Fruit fly (Drosophila melanogaster) whole organism, prepupa: Measurements from ENCODE around the gene hry.

ENCODE experiments used
- Blimp-1 ChIP-seq: fragments of 200-800 bp; sonication (Bioruptor generic); optimal IDR thresholded peaks from 3 replicates; lab custom pipeline; 2017; ENCODE audit warnings: missing biosample characterization, missing genetic modification characterization, mild to moderate bottlenecking, moderate library complexity, missing genetic modification reagents
- CG10631 ChIP-seq: fragments of 200-800 bp; sonication (Bioruptor generic); optimal IDR thresholded peaks from 2 replicates; lab custom pipeline; 2016; ENCODE audit warnings: missing biosample characterization, missing genetic modification characterization
- CG10669 ChIP-seq: fragments of 200-800 bp; sonication (Bioruptor generic); optimal IDR thresholded peaks from 3 replicates; lab custom pipeline; 2018; ENCODE audit warnings: missing biosample characterization, mild to moderate bottlenecking, missing genetic modification characterization, moderate library complexity
- CG11762 ChIP-seq: fragments of 200-800 bp; sonication (Bioruptor generic); optimal IDR thresholded peaks from 3 replicates; lab custom pipeline; 2016; ENCODE audit warnings: missing biosample characterization, missing genetic modification characterization; ENCODE audit not compliant: insufficient read depth
- CG11902 ChIP-seq: fragments of 200-800 bp; sonication (Bioruptor generic); optimal IDR thresholded peaks from 3 replicates; lab custom pipeline; 2016; ENCODE audit warnings: missing biosample characterization, missing genetic modification characterization
- CG15336 ChIP-seq: fragments of 200-800 bp; sonication (Bioruptor generic); IDR thresholded peaks from 2 replicates; pipeline ENCODE4 v1.3.6; 2022; ENCODE audit warnings: missing biosample characterization, missing genetic modification characterization
- CG1621 ChIP-seq: fragments of 200-800 bp; sonication (Bioruptor generic); optimal IDR thresholded peaks from 3 replicates; lab custom pipeline; 2018; ENCODE audit warnings: missing biosample characterization, mild to moderate bottlenecking, missing genetic modification characterization
- CG16779 ChIP-seq: fragments of 200-800 bp; sonication (Bioruptor generic); optimal IDR thresholded peaks from 3 replicates; lab custom pipeline; 2017; ENCODE audit warnings: missing biosample characterization, mild to moderate bottlenecking, missing genetic modification characterization
- CG3032 ChIP-seq: fragments of 200-800 bp; optimal IDR thresholded peaks from 2 replicates; lab custom pipeline; 2019; ENCODE audit warnings: missing biosample characterization, mild to moderate bottlenecking, missing genetic modification characterization, moderate library complexity
- CG31627 ChIP-seq: fragments of 200-800 bp; sonication (Bioruptor generic); optimal IDR thresholded peaks from 3 replicates; lab custom pipeline; 2016; ENCODE audit warnings: missing biosample characterization, missing genetic modification characterization
- CG34406 ChIP-seq: fragments of 200-800 bp; sonication (Bioruptor generic); optimal IDR thresholded peaks from 3 replicates; lab custom pipeline; 2016; ENCODE audit warnings: missing biosample characterization, missing genetic modification characterization
- CG3919 ChIP-seq: fragments of 200-800 bp; sonication (Bioruptor generic); optimal IDR thresholded peaks from 3 replicates; lab custom pipeline; 2016; ENCODE audit warnings: missing biosample characterization, missing genetic modification characterization
- CG4318 ChIP-seq: fragments of 200-800 bp; sonication (Bioruptor generic); optimal IDR thresholded peaks from 3 replicates; lab custom pipeline; 2017; ENCODE audit warnings: missing biosample characterization, mild to moderate bottlenecking, missing genetic modification characterization
- CG6163 ChIP-seq: fragments of 200-800 bp; sonication (Bioruptor generic); IDR thresholded peaks from 3 replicates; pipeline ENCODE4 v1.3.6; 2022; ENCODE audit warnings: missing biosample characterization, missing genetic modification characterization
- CG6276 ChIP-seq: fragments of 200-800 bp; sonication (Bioruptor generic); optimal IDR thresholded peaks from 2 replicates; lab custom pipeline; 2017; ENCODE audit warnings: missing biosample characterization, mild to moderate bottlenecking, missing genetic modification characterization
- CG6792 ChIP-seq: fragments of 200-800 bp; sonication (Bioruptor generic); optimal IDR thresholded peaks from 3 replicates; lab custom pipeline; 2016; ENCODE audit warnings: missing biosample characterization, missing genetic modification characterization
- CG6808 ChIP-seq: fragments of 200-800 bp; sonication (Bioruptor generic); optimal IDR thresholded peaks from 3 replicates; lab custom pipeline; 2017; ENCODE audit warnings: missing biosample characterization, missing genetic modification characterization, mild to moderate bottlenecking, moderate library complexity, missing genetic modification reagents
- CG6854 ChIP-seq: fragments of 200-800 bp; sonication (Bioruptor generic); optimal IDR thresholded peaks from 2 replicates; lab custom pipeline; 2017; ENCODE audit warnings: missing biosample characterization, mild to moderate bottlenecking, missing genetic modification characterization
- CG7368 ChIP-seq: fragments of 200-800 bp; sonication (Bioruptor generic); optimal IDR thresholded peaks from 3 replicates; lab custom pipeline; 2016; ENCODE audit warnings: missing biosample characterization, missing genetic modification characterization
- CG8119 ChIP-seq: fragments of 200-800 bp; sonication (Bioruptor generic); IDR thresholded peaks from 3 replicates; pipeline ENCODE4 v1.3.6; 2022; ENCODE audit warnings: missing biosample characterization, missing genetic modification characterization
- CG8319 ChIP-seq: fragments of 200-800 bp; sonication (Bioruptor generic); optimal IDR thresholded peaks from 3 replicates; lab custom pipeline; 2016; ENCODE audit warnings: missing biosample characterization, missing genetic modification characterization
- CG8632 ChIP-seq: fragments of 200-800 bp; sonication (Bioruptor generic); optimal IDR thresholded peaks from 3 replicates; lab custom pipeline; 2016; ENCODE audit warnings: missing biosample characterization, missing genetic modification characterization
- Eip75B ChIP-seq: fragments of 200-800 bp; sonication (Bioruptor generic); optimal IDR thresholded peaks from 3 replicates; lab custom pipeline; 2016; ENCODE audit warnings: missing biosample characterization, missing genetic modification characterization
- Eip78C ChIP-seq: fragments of 200-800 bp; sonication (Bioruptor generic); peaks from one replicate; lab custom pipeline; 2016; ENCODE audit warnings: missing biosample characterization, missing genetic modification characterization
- Eip93F ChIP-seq: fragments of 200-800 bp; sonication (Bioruptor generic); optimal IDR thresholded peaks from 2 replicates; lab custom pipeline; 2016; ENCODE audit warnings: missing biosample characterization, mild to moderate bottlenecking, missing genetic modification characterization
- Ets21C ChIP-seq: fragments of 200-800 bp; sonication (Bioruptor generic); optimal IDR thresholded peaks from 3 replicates; lab custom pipeline; 2016; ENCODE audit warnings: missing biosample characterization, missing genetic modification characterization
- Gug ChIP-seq: fragments of 200-800 bp; sonication (Bioruptor generic); IDR thresholded peaks from 2 replicates; pipeline ENCODE4 v1.3.6; 2022; ENCODE audit warnings: missing biosample characterization, missing genetic modification characterization
- Hr38 ChIP-seq: sonication (Bioruptor generic); optimal IDR thresholded peaks from 2 replicates; lab custom pipeline; 2016; ENCODE audit warnings: missing biosample characterization, missing genetic modification characterization
- Hr39 ChIP-seq: fragments of 200-800 bp; sonication (Bioruptor generic); optimal IDR thresholded peaks from 2 replicates; lab custom pipeline; 2016; ENCODE audit warnings: missing biosample characterization, missing genetic modification characterization
- Hr4 ChIP-seq: fragments of 200-800 bp; sonication (Bioruptor generic); optimal IDR thresholded peaks from 3 replicates; lab custom pipeline; 2016; ENCODE audit warnings: missing biosample characterization, missing genetic modification characterization
- Lpt ChIP-seq: fragments of 200-800 bp; sonication (Bioruptor generic); optimal IDR thresholded peaks from 3 replicates; lab custom pipeline; 2016; ENCODE audit warnings: missing biosample characterization, missing genetic modification characterization
- Met ChIP-seq: fragments of 200-800 bp; sonication (Bioruptor generic); optimal IDR thresholded peaks from 3 replicates; lab custom pipeline; 2016; ENCODE audit warnings: missing biosample characterization, missing genetic modification characterization
- OdsH ChIP-seq: fragments of 200-800 bp; sonication (Bioruptor generic); optimal IDR thresholded peaks from 3 replicates; lab custom pipeline; 2016; ENCODE audit warnings: missing biosample characterization, missing genetic modification characterization
- Sox102F ChIP-seq: fragments of 200-800 bp; sonication (Bioruptor generic); optimal IDR thresholded peaks from 2 replicates; lab custom pipeline; 2016; ENCODE audit warnings: missing biosample characterization, mild to moderate bottlenecking, missing genetic modification characterization
- Sox14 ChIP-seq: fragments of 200-800 bp; sonication (Bioruptor generic); optimal IDR thresholded peaks from 3 replicates; lab custom pipeline; 2016; ENCODE audit warnings: missing biosample characterization, missing genetic modification characterization
- Sox15 ChIP-seq: fragments of 200-800 bp; sonication (Bioruptor generic); optimal IDR thresholded peaks from 3 replicates; lab custom pipeline; 2016; ENCODE audit warnings: missing biosample characterization, missing genetic modification characterization
- achi ChIP-seq: fragments of 200-800 bp; sonication (Bioruptor generic); optimal IDR thresholded peaks from 3 replicates; lab custom pipeline; 2016; ENCODE audit warnings: missing biosample characterization, missing genetic modification characterization
- dsx ChIP-seq: fragments of 200-800 bp; optimal IDR thresholded peaks from 3 replicates; lab custom pipeline; 2019; ENCODE audit warnings: missing biosample characterization, mild to moderate bottlenecking, missing genetic modification characterization, moderate library complexity; ENCODE audit not compliant: poor library complexity, severe bottlenecking
- eg ChIP-seq: fragments of 200-800 bp; sonication (Bioruptor generic); IDR thresholded peaks from 3 replicates; pipeline ENCODE4 v1.3.6; 2022; ENCODE audit warnings: missing biosample characterization, missing genetic modification characterization
- esn ChIP-seq: fragments of 200-800 bp; sonication (Bioruptor generic); optimal IDR thresholded peaks from 2 replicates; lab custom pipeline; 2016; ENCODE audit warnings: missing biosample characterization, mild to moderate bottlenecking, missing genetic modification characterization, moderate library complexity
- fd59A ChIP-seq: fragments of 200-800 bp; sonication (Bioruptor generic); optimal IDR thresholded peaks from 2 replicates; lab custom pipeline; 2017; ENCODE audit warnings: missing biosample characterization, mild to moderate bottlenecking, missing genetic modification characterization, missing genetic modification reagents
- fd85E ChIP-seq: fragments of 200-800 bp; sonication (Bioruptor generic); optimal IDR thresholded peaks from 3 replicates; lab custom pipeline; 2016; ENCODE audit warnings: missing biosample characterization, missing genetic modification characterization
- lz ChIP-seq: fragments of 200-800 bp; sonication (Bioruptor generic); optimal IDR thresholded peaks from 3 replicates; lab custom pipeline; 2016; ENCODE audit warnings: missing biosample characterization, missing genetic modification characterization
- net ChIP-seq: fragments of 200-800 bp; sonication (Bioruptor generic); optimal IDR thresholded peaks from 3 replicates; lab custom pipeline; 2016; ENCODE audit warnings: missing biosample characterization, missing genetic modification characterization
- salr ChIP-seq, 2 experiments: fragments of 200-800 bp; sonication (Bioruptor generic); optimal IDR thresholded peaks; 3 replicates each; lab custom pipeline; 2016 to 2018; ENCODE audit warnings: missing biosample characterization in 2 of 2, missing genetic modification characterization in 2 of 2, mild to moderate bottlenecking in 1 of 2
- spab ChIP-seq: fragments of 200-800 bp; sonication (Bioruptor generic); optimal IDR thresholded peaks from 2 replicates; lab custom pipeline; 2017; ENCODE audit warnings: missing biosample characterization, mild to moderate bottlenecking, missing genetic modification characterization, missing genetic modification reagents
- ss ChIP-seq, 2 experiments: fragments of 200-800 bp; sonication (Bioruptor generic); optimal IDR thresholded peaks; 2 replicates in 1 of 2; 3 replicates in 1 of 2; lab custom pipeline; 2017 to 2018; ENCODE audit warnings: mild to moderate bottlenecking in 2 of 2, missing biosample characterization in 2 of 2, missing genetic modification characterization in 2 of 2, moderate library complexity in 1 of 2
- svp ChIP-seq: fragments of 200-800 bp; sonication (Bioruptor generic); peaks from one replicate; lab custom pipeline; 2016; ENCODE audit warnings: missing biosample characterization, missing genetic modification characterization
- vri ChIP-seq: fragments of 200-800 bp; sonication (Bioruptor generic); optimal IDR thresholded peaks from 3 replicates; lab custom pipeline; 2016; ENCODE audit warnings: missing biosample characterization, mild to moderate bottlenecking, missing genetic modification characterization

hry gene

dm6 chr3L:8696487-8696954, 21.0 kb downstream of the hry start (continued):
- TF ChIP-seq CG7368 (no peak), CG4318 (GFP tag; lab: Kevin White, UChicago) (no peak), CG34406 (GFP tag; lab: Kevin White, UChicago) (peak; percentile 38), Eip75B (peak; percentile 2), Sox15 (GFP tag; lab: Kevin White, UChicago) (no peak), CG15336 (GFP tag; lab: Robert Waterston, UW) (0 out of 2 replicates have a peak, but pooled peaks have one; percentile 20), CG11762 (GFP tag; lab: Kevin White, UChicago) (peak; percentile 6), CG8319 (GFP tag; lab: Kevin White, UChicago) (no peak), CG31627 (GFP tag; lab: Kevin White, UChicago) (no peak), Blimp-1 (GFP tag; lab: Kevin White, UChicago) (peak; percentile 6)

- TF ChIP-seq Hr4 (GFP tag; lab: Kevin White, UChicago), result no peak
- TF ChIP-seq CG8119 (GFP tag; lab: Robert Waterston, UW), result no peak
- TF ChIP-seq Eip93F, result no peak
- TF ChIP-seq Sox14 (GFP tag; lab: Kevin White, UChicago), result no peak
- no peak for TF ChIP-seq CG8319 (GFP tag; lab: Kevin White, UChicago)
- TF ChIP-seq achi (GFP tag; lab: Kevin White, UChicago), result no peak
- TF ChIP-seq ss (GFP tag; optimal IDR thresholded peaks at IDR 0.05; lab: Kevin White, UChicago), result peak; percentile 61 to 80
- TF ChIP-seq CG15336 (GFP tag; lab: Robert Waterston, UW), result no peak
- no peak for TF ChIP-seq fd59A (GFP tag; lab: Kevin White, UChicago)
- peak; percentile 32 for TF ChIP-seq CG16779 (tag; lab: Kevin White, UChicago)
- TF ChIP-seq Gug (GFP tag; lab: Robert Waterston, UW), result no peak
- no peak for TF ChIP-seq CG7368
- TF ChIP-seq vri, result no peak
- no peak for TF ChIP-seq CG3919 (GFP tag; lab: Kevin White, UChicago)
- TF ChIP-seq Sox15 (GFP tag; lab: Kevin White, UChicago), result no peak
- TF ChIP-seq lz, result no peak
- no peak for TF ChIP-seq CG31627 (GFP tag; lab: Kevin White, UChicago)
- no peak for TF ChIP-seq Hr39
- no peak for TF ChIP-seq CG10631 (GFP tag; lab: Kevin White, UChicago)
- no peak for TF ChIP-seq CG11762 (GFP tag; lab: Kevin White, UChicago)
- TF ChIP-seq spab (GFP tag; lab: Kevin White, UChicago), result no peak
- no peak for TF ChIP-seq CG3032 (tag; lab: Kevin White, UChicago)
- no peak for TF ChIP-seq net
- peak; percentile 25; the same call in 1 of the 3 replicates for TF ChIP-seq eg (GFP tag; lab: Robert Waterston, UW)
- peak; percentile 18 for TF ChIP-seq CG10669 (GFP tag; lab: Kevin White, UChicago)
- TF ChIP-seq OdsH (GFP tag; lab: Kevin White, UChicago), result no peak
- TF ChIP-seq Met (GFP tag; lab: Kevin White, UChicago), result no peak
- no peak for TF ChIP-seq Eip78C (GFP tag; lab: Kevin White, UChicago)
- no peak for TF ChIP-seq esn
- no peak for TF ChIP-seq CG6792 (GFP tag; lab: Kevin White, UChicago)
- TF ChIP-seq Blimp-1 (GFP tag; lab: Kevin White, UChicago), result peak; percentile 7
- TF ChIP-seq Sox102F (GFP tag; lab: Kevin White, UChicago), result no peak
- no peak for TF ChIP-seq CG34406 (GFP tag; lab: Kevin White, UChicago)
- no peak for TF ChIP-seq Ets21C (GFP tag; lab: Kevin White, UChicago)
- no peak for TF ChIP-seq fd85E (GFP tag; lab: Kevin White, UChicago)
- TF ChIP-seq CG6808 (GFP tag; lab: Kevin White, UChicago), result peak; percentile 45
- no peak for TF ChIP-seq CG6163 (GFP tag; lab: Robert Waterston, UW)
- peak; percentile 30 for TF ChIP-seq CG6276 (GFP tag; lab: Kevin White, UChicago)
- TF ChIP-seq Lpt (GFP tag; lab: Kevin White, UChicago), result no peak
- TF ChIP-seq CG8632 (GFP tag; lab: Kevin White, UChicago), result no peak
- TF ChIP-seq CG1621 (tag; lab: Kevin White, UChicago), result peak; percentile 30
- TF ChIP-seq svp (GFP tag; lab: Kevin White, UChicago), result no peak
- no peak for TF ChIP-seq CG11902 (GFP tag; lab: Kevin White, UChicago)
- TF ChIP-seq dsx (GFP tag; lab: Kevin White, UChicago), result no peak
- peak; percentile 74 for TF ChIP-seq CG6854 (GFP tag; lab: Kevin White, UChicago)
- no peak for TF ChIP-seq salr (GFP tag; optimal IDR thresholded peaks at IDR 0.05; lab: Kevin White, UChicago)
- no peak for TF ChIP-seq Hr38 (GFP tag; lab: Kevin White, UChicago)
Observed at dm6 chr3L:8697862-8698261, 22.3 kb downstream of the hry start.
